Fruit fly (Drosophila melanogaster) whole organism, embryonic: Measurements from ENCODE around the gene Oseg2.

ENCODE experiments used
- Ada2b ChIP-seq: fragments of 200-800 bp; sonication (Bioruptor generic); IDR thresholded peaks from 2 replicates; pipeline ENCODE4 v1.3.6; 2022; ENCODE audit warnings: missing biosample characterization, missing genetic modification characterization
- Bteb2 ChIP-seq: fragments of 200-800 bp; sonication (Bioruptor generic); optimal IDR thresholded peaks from 2 replicates; lab custom pipeline; 2016; ENCODE audit warnings: missing biosample characterization, missing genetic modification characterization
- CG10267 ChIP-seq: fragments of 200-800 bp; sonication (Bioruptor generic); optimal IDR thresholded peaks from 2 replicates; lab custom pipeline; 2018; ENCODE audit warnings: missing biosample characterization, mild to moderate bottlenecking, missing genetic modification characterization, moderate library complexity
- CG11093 ChIP-seq: fragments of 200-800 bp; sonication (Bioruptor generic); IDR thresholded peaks from 3 replicates; pipeline ENCODE4 v1.3.6; 2022; ENCODE audit warnings: missing biosample characterization, missing genetic modification characterization
- CG12659 ChIP-seq: fragments of 200-800 bp; sonication (Bioruptor generic); optimal IDR thresholded peaks from 3 replicates; lab custom pipeline; 2017; ENCODE audit warnings: mild to moderate bottlenecking, missing biosample characterization, missing genetic modification reagents, missing genetic modification characterization
- CG17328 ChIP-seq: fragments of 200-800 bp; sonication (Bioruptor generic); IDR thresholded peaks from 2 replicates; pipeline ENCODE4 v1.3.6; 2022; ENCODE audit warnings: missing biosample characterization, missing genetic modification characterization
- CG17385 ChIP-seq: fragments of 200-800 bp; sonication (Bioruptor generic); optimal IDR thresholded peaks from 3 replicates; lab custom pipeline; 2018; ENCODE audit warnings: missing biosample characterization, mild to moderate bottlenecking, missing genetic modification characterization
- CG32532 ChIP-seq: fragments of 200-800 bp; sonication (Bioruptor generic); IDR thresholded peaks from 2 replicates; pipeline ENCODE4 v1.3.6; 2022; ENCODE audit warnings: missing biosample characterization, missing genetic modification characterization
- CG4707 ChIP-seq: fragments of 200-800 bp; sonication (Bioruptor generic); optimal IDR thresholded peaks from 2 replicates; lab custom pipeline; 2018; ENCODE audit warnings: missing biosample characterization, mild to moderate bottlenecking, missing genetic modification characterization, moderate library complexity
- CG6791 ChIP-seq: fragments of 200-800 bp; sonication (Bioruptor generic); IDR thresholded peaks from 3 replicates; pipeline ENCODE4 v1.3.6; 2022; ENCODE audit warnings: missing biosample characterization, missing genetic modification characterization; ENCODE audit not compliant: partially characterized antibody
- CG7556 ChIP-seq: fragments of 200-800 bp; sonication (Bioruptor generic); optimal IDR thresholded peaks from 2 replicates; lab custom pipeline; 2017; ENCODE audit warnings: missing biosample characterization, mild to moderate bottlenecking, missing genetic modification characterization
- CG7987 ChIP-seq: fragments of 200-800 bp; sonication (Bioruptor generic); optimal IDR thresholded peaks from 2 replicates; lab custom pipeline; 2018; ENCODE audit warnings: missing biosample characterization, mild to moderate bottlenecking, missing genetic modification characterization, moderate library complexity
- CG8388 ChIP-seq: fragments of 200-800 bp; sonication (Bioruptor generic); optimal IDR thresholded peaks from 2 replicates; lab custom pipeline; 2019; ENCODE audit warnings: missing biosample characterization, mild to moderate bottlenecking, missing genetic modification characterization, moderate library complexity
- CG9817 ChIP-seq: fragments of 200-800 bp; sonication (Bioruptor generic); optimal IDR thresholded peaks from 2 replicates; lab custom pipeline; 2018; ENCODE audit warnings: missing biosample characterization, mild to moderate bottlenecking, missing genetic modification characterization, moderate library complexity
- CrebB ChIP-seq: fragments of 200-800 bp; sonication (Bioruptor generic); optimal IDR thresholded peaks from 3 replicates; lab custom pipeline; 2018; ENCODE audit warnings: missing biosample characterization, mild to moderate bottlenecking, missing genetic modification characterization
- Dip2 ChIP-seq: fragments of 200-800 bp; sonication (Bioruptor generic); IDR thresholded peaks from 2 replicates; pipeline ENCODE4 v1.3.6; 2022; ENCODE audit warnings: missing biosample characterization, missing genetic modification characterization
- Dp ChIP-seq: fragments of 200-800 bp; sonication (Bioruptor generic); optimal IDR thresholded peaks from 2 replicates; lab custom pipeline; 2018; ENCODE audit warnings: missing biosample characterization, mild to moderate bottlenecking, missing genetic modification characterization, moderate library complexity
- Eip74EF ChIP-seq, 2 experiments: fragments of 200-800 bp in 1 of 2; fragments of >200 bp in 1 of 2; sonication (Bioruptor generic) in 1 of 2; optimal IDR thresholded peaks; 2 replicates each; lab custom pipeline; 2017 to 2019; ENCODE audit warnings: missing biosample characterization in 2 of 2, missing genetic modification characterization in 2 of 2, mild to moderate bottlenecking in 1 of 2, moderate library complexity in 1 of 2
- Ets97D ChIP-seq: fragments of 200-800 bp; sonication (Bioruptor generic); optimal IDR thresholded peaks from 3 replicates; lab custom pipeline; 2016; ENCODE audit warnings: missing biosample characterization, missing genetic modification characterization
- GATAe ChIP-seq: fragments of 200-800 bp; sonication (Bioruptor generic); conservative IDR thresholded peaks from 2 replicates; pipeline ENCODE4 v1.3.6; 2022; ENCODE audit warnings: missing biosample characterization, missing genetic modification characterization
- Gsc ChIP-seq: fragments of 200-800 bp; sonication (Bioruptor generic); IDR thresholded peaks from 2 replicates; pipeline ENCODE4 v1.3.6; 2022; ENCODE audit warnings: missing biosample characterization, missing genetic modification characterization
- H15 ChIP-seq: fragments of 200-800 bp; sonication (Bioruptor generic); IDR thresholded peaks from 3 replicates; pipeline ENCODE4 v1.3.6; 2022; ENCODE audit warnings: missing biosample characterization, missing genetic modification characterization
- HLH54F ChIP-seq: fragments of 200-800 bp; sonication (Bioruptor generic); optimal IDR thresholded peaks from 3 replicates; lab custom pipeline; 2016; ENCODE audit warnings: missing biosample characterization, missing genetic modification characterization
- Hey ChIP-seq: fragments of 200-800 bp; sonication (Bioruptor generic); optimal IDR thresholded peaks from 3 replicates; lab custom pipeline; 2018; ENCODE audit warnings: missing biosample characterization, mild to moderate bottlenecking, missing genetic modification characterization
- HmgZ ChIP-seq: fragments of 200-800 bp; sonication (Bioruptor generic); optimal IDR thresholded peaks from 2 replicates; lab custom pipeline; 2018; ENCODE audit warnings: missing biosample characterization, mild to moderate bottlenecking, missing genetic modification characterization
- NFAT ChIP-seq: fragments of 200-800 bp; sonication (Bioruptor generic); IDR thresholded peaks from 2 replicates; pipeline ENCODE4 v1.3.6; 2022; ENCODE audit warnings: missing biosample characterization, missing genetic modification characterization
- Nf-YA ChIP-seq: fragments of 200-800 bp; sonication (Bioruptor generic); IDR thresholded peaks from 2 replicates; pipeline ENCODE4 v1.3.6; 2022; ENCODE audit warnings: missing biosample characterization, missing genetic modification characterization
- Poxn ChIP-seq: fragments of 200-800 bp; sonication (Bioruptor generic); IDR thresholded peaks from 2 replicates; pipeline ENCODE4 v1.3.6; 2022; ENCODE audit warnings: missing biosample characterization, missing genetic modification characterization
- YL-1 ChIP-seq: fragments of 200-800 bp; sonication (Bioruptor generic); optimal IDR thresholded peaks from 3 replicates; lab custom pipeline; 2017; ENCODE audit warnings: missing biosample characterization, mild to moderate bottlenecking, missing genetic modification characterization
- bab2 ChIP-seq: fragments of 200-800 bp; sonication (Bioruptor generic); optimal IDR thresholded peaks from 2 replicates; lab custom pipeline; 2016; ENCODE audit warnings: missing biosample characterization, missing genetic modification characterization
- chinmo ChIP-seq: fragments of 200-800 bp; sonication (Bioruptor generic); IDR thresholded peaks from 4 replicates; pipeline ENCODE4 v1.3.6; 2022; ENCODE audit warnings: missing biosample characterization, missing genetic modification characterization; ENCODE audit not compliant: partially characterized antibody
- dmrt99B ChIP-seq: fragments of 200-800 bp; sonication (Bioruptor generic); optimal IDR thresholded peaks from 2 replicates; lab custom pipeline; 2018; ENCODE audit warnings: missing biosample characterization, mild to moderate bottlenecking, missing genetic modification characterization, moderate library complexity
- exex ChIP-seq: fragments of 200-800 bp; sonication (Bioruptor generic); optimal IDR thresholded peaks from 4 replicates; lab custom pipeline; 2018; ENCODE audit warnings: missing biosample characterization, mild to moderate bottlenecking, missing genetic modification characterization, moderate library complexity
- gsb ChIP-seq: fragments of 200-800 bp; sonication (Bioruptor generic); IDR thresholded peaks from 2 replicates; pipeline ENCODE4 v1.3.6; 2022; ENCODE audit warnings: missing biosample characterization, missing genetic modification characterization
- ham ChIP-seq: fragments of 200-800 bp; sonication (Bioruptor generic); IDR thresholded peaks from 2 replicates; pipeline ENCODE4 v1.3.6; 2022; ENCODE audit warnings: missing biosample characterization, missing genetic modification characterization
- her ChIP-seq: fragments of 200-800 bp; sonication (Bioruptor generic); optimal IDR thresholded peaks from 2 replicates; lab custom pipeline; 2016; ENCODE audit warnings: missing biosample characterization, missing genetic modification characterization
- insv ChIP-seq, 2 experiments: fragments of 200-800 bp; sonication (Bioruptor generic); optimal IDR thresholded peaks; 3 replicates each; lab custom pipeline; 2016 to 2018; ENCODE audit warnings: missing biosample characterization in 2 of 2, missing genetic modification characterization in 2 of 2
- jigr1 ChIP-seq: fragments of 200-800 bp; sonication (Bioruptor generic); IDR thresholded peaks from 3 replicates; pipeline ENCODE4 v1.3.6; 2022; ENCODE audit warnings: missing biosample characterization, missing genetic modification characterization
- jing ChIP-seq: fragments of 200-800 bp; sonication (Bioruptor generic); optimal IDR thresholded peaks from 2 replicates; lab custom pipeline; 2018; ENCODE audit warnings: missing biosample characterization, mild to moderate bottlenecking, missing genetic modification characterization
- lola ChIP-seq, 3 experiments: fragments of >200 bp in 2 of 3; fragments of 200-800 bp in 1 of 3; sonication (Bioruptor generic) in 1 of 3; optimal IDR thresholded peaks; 2 replicates each; lab custom pipeline; 2017 to 2019; ENCODE audit warnings: missing biosample characterization in 3 of 3, missing genetic modification characterization in 3 of 3, mild to moderate bottlenecking in 1 of 3, moderate library complexity in 1 of 3
- mam ChIP-seq: fragments of 200-800 bp; sonication (Bioruptor generic); optimal IDR thresholded peaks from 3 replicates; lab custom pipeline; 2016; ENCODE audit warnings: missing biosample characterization, missing genetic modification characterization
- nmo ChIP-seq: fragments of 200-800 bp; sonication (Bioruptor generic); optimal IDR thresholded peaks from 2 replicates; lab custom pipeline; 2018; ENCODE audit warnings: missing biosample characterization, mild to moderate bottlenecking, missing genetic modification characterization, moderate library complexity
- pb ChIP-seq: fragments of 200-800 bp; sonication (Bioruptor generic); optimal IDR thresholded peaks from 3 replicates; lab custom pipeline; 2016; ENCODE audit warnings: missing biosample characterization, missing genetic modification characterization
- sens-2 ChIP-seq: fragments of 200-800 bp; sonication (Bioruptor generic); IDR thresholded peaks from 2 replicates; pipeline ENCODE4 v1.3.6; 2022; ENCODE audit warnings: missing biosample characterization, missing genetic modification characterization
- stwl ChIP-seq: fragments of 200-800 bp; sonication (Bioruptor generic); optimal IDR thresholded peaks from 3 replicates; lab custom pipeline; 2018; ENCODE audit warnings: missing biosample characterization, mild to moderate bottlenecking, missing genetic modification characterization, moderate library complexity
- tap ChIP-seq: fragments of 200-800 bp; optimal IDR thresholded peaks from 3 replicates; lab custom pipeline; 2019; ENCODE audit warnings: missing biosample characterization, mild to moderate bottlenecking, missing genetic modification characterization, moderate library complexity
- tin ChIP-seq: fragments of 200-800 bp; sonication (Bioruptor generic); optimal IDR thresholded peaks from 3 replicates; lab custom pipeline; 2016; ENCODE audit warnings: missing biosample characterization, missing genetic modification characterization
- trem ChIP-seq: fragments of 200-800 bp; optimal IDR thresholded peaks from 3 replicates; lab custom pipeline; 2019; ENCODE audit warnings: missing biosample characterization, mild to moderate bottlenecking, missing genetic modification characterization, moderate library complexity
- wor ChIP-seq: fragments of 200-800 bp; sonication (Bioruptor generic); IDR thresholded peaks from 2 replicates; pipeline ENCODE4 v1.3.6; 2022; ENCODE audit warnings: missing biosample characterization, missing genetic modification characterization
- zen ChIP-seq: fragments of 200-800 bp; sonication (Bioruptor generic); optimal IDR thresholded peaks from 3 replicates; lab custom pipeline; 2018; ENCODE audit warnings: missing biosample characterization, mild to moderate bottlenecking, missing genetic modification characterization, moderate library complexity

The Oseg2 gene

DNA sequence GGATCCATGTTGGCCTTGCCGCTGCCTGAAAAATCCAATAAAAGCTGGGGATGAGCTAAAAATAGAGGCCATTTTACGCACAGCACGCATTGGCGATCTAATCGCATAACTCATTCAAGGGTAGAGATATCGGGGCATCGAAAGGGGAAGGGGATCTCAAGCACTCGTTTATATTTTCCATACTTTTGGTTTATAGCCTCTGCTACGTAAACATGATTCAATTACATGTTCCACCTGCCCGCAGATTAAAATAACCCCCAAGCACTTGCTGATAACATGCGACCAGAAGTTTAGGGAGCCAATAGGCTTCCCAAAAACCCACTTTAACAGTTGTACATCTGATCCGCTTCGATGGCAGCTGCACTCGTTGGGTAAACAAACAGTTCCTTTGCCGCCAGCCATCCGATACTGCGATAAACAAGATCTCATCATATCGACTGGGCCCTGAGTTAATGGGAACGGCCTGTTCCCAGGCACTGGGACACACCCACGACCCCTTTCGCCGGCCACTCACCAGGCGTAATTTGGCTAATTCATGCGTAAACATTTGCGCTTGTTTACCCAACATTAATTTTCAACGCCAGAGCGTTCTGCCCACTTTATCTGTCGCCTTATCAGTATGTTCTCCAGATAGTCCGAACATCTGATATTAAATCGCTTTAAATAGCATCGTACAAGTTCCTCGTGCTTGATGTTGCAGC, 24.7 kb downstream of the Oseg2 start (continued):
- TF ChIP-seq CG7556 (GFP tag; lab: Kevin White, UChicago), result no peak
- TF ChIP-seq Eip74EF (GFP tag; optimal IDR thresholded peaks at IDR 0.05; lab: Kevin White, UChicago), result no peak
- no peak for TF ChIP-seq Dip2 (GFP tag; lab: Robert Waterston, UW)
- TF ChIP-seq CG10267 (tag; lab: Kevin White, UChicago), result no peak
- no peak for TF ChIP-seq Ada2b (GFP tag; lab: Robert Waterston, UW)
- no peak for TF ChIP-seq CG12659 (GFP tag; lab: Kevin White, UChicago)
- TF ChIP-seq CrebB (tag; lab: Kevin White, UChicago), result peak; percentile 12
- no peak for TF ChIP-seq Dp (GFP tag; lab: Kevin White, UChicago)
- TF ChIP-seq tin, result no peak
- no peak for TF ChIP-seq jigr1 (GFP tag; lab: Robert Waterston, UW)
- TF ChIP-seq GATAe (GFP tag; lab: Robert Waterston, UW), result peak; percentile 59
- peak; percentile 11 for TF ChIP-seq Hey (tag; lab: Kevin White, UChicago)
- TF ChIP-seq Ets97D (GFP tag; lab: Kevin White, UChicago), result no peak
- TF ChIP-seq stwl (tag; lab: Kevin White, UChicago), result no peak
- no peak for TF ChIP-seq her (GFP tag; lab: Kevin White, UChicago)
- no peak for TF ChIP-seq tap (tag; lab: Kevin White, UChicago)
- no peak for TF ChIP-seq trem (tag; lab: Kevin White, UChicago)
- no peak for TF ChIP-seq YL-1 (GFP tag; lab: Kevin White, UChicago)
- TF ChIP-seq lola (GFP tag; optimal IDR thresholded peaks at IDR 0.05; lab: Kevin White, UChicago), result no peak
- 0 out of 4 replicates have a peak, but pooled peaks have one; percentile 31 for TF ChIP-seq chinmo (GFP tag; lab: Robert Waterston, UW)
- TF ChIP-seq CG9817 (tag; lab: Kevin White, UChicago), result no peak
- no peak for TF ChIP-seq CG6791 (GFP tag; lab: Robert Waterston, UW)
- peak; percentile 29 for TF ChIP-seq CG7987 (GFP tag; lab: Kevin White, UChicago)
- no peak for TF ChIP-seq mam (GFP tag; lab: Kevin White, UChicago)
- no peak for TF ChIP-seq H15 (GFP tag; lab: Robert Waterston, UW)
- no peak for TF ChIP-seq CG4707
- TF ChIP-seq CG8388, result no peak
- no peak for TF ChIP-seq CG11093
- no peak for TF ChIP-seq ham (GFP tag; lab: Robert Waterston, UW)
- no peak for TF ChIP-seq dmrt99B (tag; lab: Kevin White, UChicago)
- TF ChIP-seq insv (GFP tag; optimal IDR thresholded peaks at IDR 0.05; lab: Kevin White, UChicago), result no peak
- no peak for TF ChIP-seq HmgZ (tag; lab: Kevin White, UChicago)
- no peak for TF ChIP-seq bab2 (GFP tag; lab: Kevin White, UChicago)
- no peak for TF ChIP-seq NFAT
- no peak for TF ChIP-seq wor
- no peak for TF ChIP-seq sens-2 (GFP tag; lab: Robert Waterston, UW)
- TF ChIP-seq pb (GFP tag; lab: Kevin White, UChicago), result no peak
- no peak for TF ChIP-seq Bteb2 (GFP tag; lab: Kevin White, UChicago)
- TF ChIP-seq Gsc (GFP tag; lab: Robert Waterston, UW), result no peak
- peak; percentile 61 for TF ChIP-seq exex (tag; lab: Kevin White, UChicago)
- no peak for TF ChIP-seq CG17328 (GFP tag; lab: Robert Waterston, UW)
- no peak for TF ChIP-seq zen (tag; lab: Kevin White, UChicago)
- TF ChIP-seq jing, result no peak
- no peak for TF ChIP-seq Nf-YA (GFP tag; lab: Robert Waterston, UW)
- TF ChIP-seq CG32532 (GFP tag; lab: Robert Waterston, UW), result no peak
- no peak for TF ChIP-seq gsb (GFP tag; lab: Robert Waterston, UW)
- no peak for TF ChIP-seq HLH54F
- TF ChIP-seq CG17385 (GFP tag; lab: Kevin White, UChicago), result peak; percentile 3
- no peak for TF ChIP-seq nmo (GFP tag; lab: Kevin White, UChicago)
- no peak for TF ChIP-seq Poxn (GFP tag; lab: Robert Waterston, UW)
